Fruit fly (Drosophila melanogaster) whole organism, embryonic: Measurements from ENCODE around the gene CG43450.

Source experiments
- Aef1 ChIP-seq: fragments of 200-800 bp; sonication (Bioruptor generic); IDR thresholded peaks from 3 replicates; pipeline ENCODE4 v1.3.6; 2022; ENCODE audit warnings: missing biosample characterization, missing genetic modification characterization
- Atf6 ChIP-seq: fragments of 200-800 bp; sonication (Bioruptor generic); IDR thresholded peaks from 2 replicates; pipeline ENCODE4 v1.3.6; 2022; ENCODE audit warnings: missing biosample characterization, missing genetic modification characterization
- Awh ChIP-seq: fragments of 200-800 bp; sonication (Bioruptor generic); IDR thresholded peaks from 2 replicates; pipeline ENCODE4, ENCODE4 v1.3.6; 2022; ENCODE audit warnings: missing biosample characterization, missing genetic modification characterization
- CG10565 ChIP-seq: fragments of 200-800 bp; sonication (Bioruptor generic); optimal IDR thresholded peaks from 3 replicates; lab custom pipeline; 2016; ENCODE audit warnings: missing biosample characterization, mild to moderate bottlenecking, missing genetic modification characterization
- CG11093 ChIP-seq: fragments of 200-800 bp; sonication (Bioruptor generic); IDR thresholded peaks from 3 replicates; pipeline ENCODE4 v1.3.6; 2022; ENCODE audit warnings: missing biosample characterization, missing genetic modification characterization
- CG12236 ChIP-seq: fragments of 200-800 bp; sonication (Bioruptor generic); optimal IDR thresholded peaks from 2 replicates; lab custom pipeline; 2016; ENCODE audit warnings: missing biosample characterization, missing genetic modification characterization
- CG14050 ChIP-seq: fragments of 200-800 bp; sonication (Bioruptor generic); IDR thresholded peaks from 3 replicates; pipeline ENCODE4 v1.3.6; 2022; ENCODE audit warnings: missing biosample characterization, missing genetic modification characterization
- CG14441 ChIP-seq: fragments of 200-800 bp; sonication (Bioruptor generic); IDR thresholded peaks from 2 replicates; pipeline ENCODE4 v1.3.6; 2022; ENCODE audit warnings: missing biosample characterization, missing genetic modification characterization
- CG14710 ChIP-seq: fragments of 200-800 bp; sonication (Bioruptor generic); optimal IDR thresholded peaks from 3 replicates; lab custom pipeline; 2019; ENCODE audit warnings: missing biosample characterization, mild to moderate bottlenecking, missing genetic modification characterization, moderate library complexity
- CG15011 ChIP-seq: fragments of 200-800 bp; sonication (Bioruptor generic); optimal IDR thresholded peaks from 3 replicates; lab custom pipeline; 2018; ENCODE audit warnings: missing biosample characterization, mild to moderate bottlenecking, missing genetic modification characterization
- CG15073 ChIP-seq: fragments of 200-800 bp; sonication (Bioruptor generic); optimal IDR thresholded peaks from 2 replicates; lab custom pipeline; 2016; ENCODE audit warnings: missing biosample characterization, missing genetic modification characterization
- CG15601 ChIP-seq: fragments of 200-800 bp; sonication (Bioruptor generic); optimal IDR thresholded peaks from 3 replicates; lab custom pipeline; 2019; ENCODE audit warnings: missing biosample characterization, mild to moderate bottlenecking, missing genetic modification characterization, moderate library complexity
- CG30431 ChIP-seq: fragments of 200-800 bp; sonication (Bioruptor generic); optimal IDR thresholded peaks from 2 replicates; lab custom pipeline; 2017; ENCODE audit warnings: missing biosample characterization, missing genetic modification characterization
- CG4282 ChIP-seq: fragments of 200-800 bp; sonication (Bioruptor generic); optimal IDR thresholded peaks from 2 replicates; lab custom pipeline; 2016; ENCODE audit warnings: missing biosample characterization, missing genetic modification characterization
- CG4404 ChIP-seq: fragments of 200-800 bp; sonication (Bioruptor generic); IDR thresholded peaks from 2 replicates; pipeline ENCODE4 v1.3.6; 2022; ENCODE audit warnings: missing biosample characterization, missing genetic modification characterization
- CG4820 ChIP-seq: fragments of 200-800 bp; sonication (Bioruptor generic); optimal IDR thresholded peaks from 3 replicates; lab custom pipeline; 2016; ENCODE audit warnings: missing biosample characterization, missing genetic modification characterization
- CG7357 ChIP-seq: fragments of 200-800 bp; sonication (Bioruptor generic); IDR thresholded peaks from 3 replicates; pipeline ENCODE4 v1.3.6; 2022; ENCODE audit warnings: missing biosample characterization, missing genetic modification characterization
- CG7556 ChIP-seq: fragments of 200-800 bp; sonication (Bioruptor generic); optimal IDR thresholded peaks from 2 replicates; lab custom pipeline; 2017; ENCODE audit warnings: missing biosample characterization, mild to moderate bottlenecking, missing genetic modification characterization
- CG7963 ChIP-seq: fragments of 200-800 bp; sonication (Bioruptor generic); IDR thresholded peaks from 3 replicates; pipeline ENCODE4 v1.3.6; 2022; ENCODE audit warnings: missing biosample characterization, missing genetic modification characterization; ENCODE audit not compliant: partially characterized antibody
- CG8388 ChIP-seq: fragments of 200-800 bp; sonication (Bioruptor generic); optimal IDR thresholded peaks from 2 replicates; lab custom pipeline; 2019; ENCODE audit warnings: missing biosample characterization, mild to moderate bottlenecking, missing genetic modification characterization, moderate library complexity
- CG8924 ChIP-seq: fragments of 200-800 bp; optimal IDR thresholded peaks from 3 replicates; lab custom pipeline; 2019; ENCODE audit warnings: missing biosample characterization, mild to moderate bottlenecking, missing genetic modification characterization, moderate library complexity
- CG9215 ChIP-seq: fragments of 200-800 bp; sonication (Bioruptor generic); IDR thresholded peaks from 2 replicates; pipeline ENCODE4 v1.3.6; 2022; ENCODE audit warnings: missing biosample characterization, missing genetic modification characterization
- CTCF ChIP-seq: fragments of 200-800 bp; sonication (Bioruptor generic); optimal IDR thresholded peaks from 2 replicates; lab custom pipeline; 2017; ENCODE audit warnings: missing biosample characterization, mild to moderate bottlenecking, missing genetic modification characterization, moderate library complexity
- CkIIα-i1 ChIP-seq: fragments of 200-800 bp; sonication (Bioruptor generic); IDR thresholded peaks from 2 replicates; pipeline ENCODE4 v1.3.6; 2022; ENCODE audit warnings: missing biosample characterization, missing genetic modification characterization
- Dek ChIP-seq: fragments of 200-800 bp; sonication (Bioruptor generic); optimal IDR thresholded peaks from 3 replicates; lab custom pipeline; 2019; ENCODE audit warnings: missing biosample characterization, mild to moderate bottlenecking, missing genetic modification characterization, moderate library complexity
- Dref ChIP-seq: fragments of 200-800 bp; sonication (Bioruptor generic); IDR thresholded peaks from 2 replicates; pipeline ENCODE4 v1.3.6; 2022; ENCODE audit warnings: missing biosample characterization, missing genetic modification characterization
- Fer1 ChIP-seq: fragments of 200-800 bp; sonication (Bioruptor generic); optimal IDR thresholded peaks from 2 replicates; lab custom pipeline; 2017; ENCODE audit warnings: missing biosample characterization, mild to moderate bottlenecking, missing genetic modification characterization
- HHEX ChIP-seq: fragments of 200-800 bp; sonication (Bioruptor generic); optimal IDR thresholded peaks from 3 replicates; lab custom pipeline; 2017; ENCODE audit warnings: missing biosample characterization, mild to moderate bottlenecking, missing genetic modification characterization, missing genetic modification reagents
- Hmx ChIP-seq: fragments of 200-800 bp; sonication (Bioruptor generic); optimal IDR thresholded peaks from 2 replicates; lab custom pipeline; 2016; ENCODE audit warnings: missing biosample characterization, missing genetic modification characterization
- Med ChIP-seq: fragments of 200-800 bp; sonication (Bioruptor generic); peaks from one replicate; lab custom pipeline; 2016; ENCODE audit warnings: missing biosample characterization, missing genetic modification characterization, mild to moderate bottlenecking, inconsistent platforms, moderate library complexity
- Neu2 ChIP-seq: fragments of 200-800 bp; sonication (Bioruptor generic); optimal IDR thresholded peaks from 3 replicates; lab custom pipeline; 2016; ENCODE audit warnings: missing biosample characterization, missing genetic modification characterization, borderline replicate concordance
- Xbp1 ChIP-seq: fragments of 200-800 bp; sonication (Bioruptor generic); optimal IDR thresholded peaks from 3 replicates; lab custom pipeline; 2016; ENCODE audit warnings: missing biosample characterization, mild to moderate bottlenecking, missing genetic modification characterization
- bbx ChIP-seq: fragments of 200-800 bp; sonication (Bioruptor generic); IDR thresholded peaks from 2 replicates; pipeline ENCODE4 v1.3.6; 2022; ENCODE audit warnings: missing biosample characterization, missing genetic modification characterization; ENCODE audit not compliant: partially characterized antibody
- bowl ChIP-seq: fragments of 200-800 bp; sonication (Bioruptor generic); IDR thresholded peaks from 2 replicates; pipeline ENCODE4 v1.3.6; 2022; ENCODE audit warnings: missing biosample characterization, missing genetic modification characterization
- br ChIP-seq: fragments of >200 bp; optimal IDR thresholded peaks from 2 replicates; lab custom pipeline; 2017
- chm ChIP-seq: fragments of 200-800 bp; sonication (Bioruptor generic); IDR thresholded peaks from 2 replicates; pipeline ENCODE4 v1.3.6; 2022; ENCODE audit warnings: missing biosample characterization, missing genetic modification characterization
- fd102C ChIP-seq: fragments of 200-800 bp; sonication (Bioruptor generic); optimal IDR thresholded peaks from 2 replicates; lab custom pipeline; 2018; ENCODE audit warnings: missing biosample characterization, mild to moderate bottlenecking, missing genetic modification characterization, moderate library complexity
- gcm ChIP-seq: fragments of 200-800 bp; sonication (Bioruptor generic); optimal IDR thresholded peaks from 2 replicates; lab custom pipeline; 2019; ENCODE audit warnings: missing biosample characterization, mild to moderate bottlenecking, missing genetic modification characterization, moderate library complexity
- gem ChIP-seq: fragments of 200-800 bp; sonication (Bioruptor generic); optimal IDR thresholded peaks from 2 replicates; lab custom pipeline; 2019; ENCODE audit warnings: missing biosample characterization, mild to moderate bottlenecking, missing genetic modification characterization, moderate library complexity
- gro ChIP-seq: fragments of 200-800 bp; sonication (Bioruptor generic); optimal IDR thresholded peaks from 2 replicates; lab custom pipeline; 2016; ENCODE audit warnings: missing biosample characterization, missing genetic modification characterization
- hb ChIP-seq: fragments of 200-800 bp; sonication (Bioruptor generic); IDR thresholded peaks from 3 replicates; pipeline ENCODE4 v1.3.6; 2022; ENCODE audit warnings: missing biosample characterization, missing genetic modification characterization; ENCODE audit not compliant: partially characterized antibody
- hth ChIP-seq: fragments of >200 bp; optimal IDR thresholded peaks from 2 replicates; lab custom pipeline; 2017; ENCODE audit warnings: inconsistent platforms
- jumu ChIP-seq: fragments of 200-800 bp; sonication (Bioruptor generic); optimal IDR thresholded peaks from 3 replicates; lab custom pipeline; 2016; ENCODE audit warnings: missing biosample characterization, missing genetic modification characterization
- lola ChIP-seq, 3 experiments: fragments of >200 bp in 2 of 3; fragments of 200-800 bp in 1 of 3; sonication (Bioruptor generic) in 1 of 3; optimal IDR thresholded peaks; 2 replicates each; lab custom pipeline; 2017 to 2019; ENCODE audit warnings: missing biosample characterization in 3 of 3, missing genetic modification characterization in 3 of 3, mild to moderate bottlenecking in 1 of 3, moderate library complexity in 1 of 3
- row ChIP-seq: fragments of 200-800 bp; sonication (Bioruptor generic); IDR thresholded peaks from 3 replicates; pipeline ENCODE4 v1.3.6; 2022; ENCODE audit warnings: missing biosample characterization, missing genetic modification characterization
- sd ChIP-seq: fragments of 200-800 bp; sonication (Bioruptor generic); optimal IDR thresholded peaks from 3 replicates; lab custom pipeline; 2018; ENCODE audit warnings: missing biosample characterization, mild to moderate bottlenecking, missing genetic modification characterization, moderate library complexity
- tna ChIP-seq: fragments of 200-800 bp; sonication (Bioruptor generic); IDR thresholded peaks from 2 replicates; pipeline ENCODE4 v1.3.6; 2022; ENCODE audit warnings: missing biosample characterization, missing genetic modification characterization; ENCODE audit not compliant: partially characterized antibody
- trem ChIP-seq: fragments of 200-800 bp; optimal IDR thresholded peaks from 3 replicates; lab custom pipeline; 2019; ENCODE audit warnings: missing biosample characterization, mild to moderate bottlenecking, missing genetic modification characterization, moderate library complexity
- usp ChIP-seq: fragments of >200 bp; optimal IDR thresholded peaks from 2 replicates; lab custom pipeline; 2017; ENCODE audit warnings: missing biosample characterization, missing genetic modification characterization
- zen ChIP-seq: fragments of 200-800 bp; sonication (Bioruptor generic); optimal IDR thresholded peaks from 3 replicates; lab custom pipeline; 2018; ENCODE audit warnings: missing biosample characterization, mild to moderate bottlenecking, missing genetic modification characterization, moderate library complexity
- zfh2 ChIP-seq: fragments of 200-800 bp; sonication (Bioruptor generic); optimal IDR thresholded peaks from 2 replicates; lab custom pipeline; 2016; ENCODE audit warnings: missing biosample characterization, missing genetic modification characterization

CG43450 gene

dm6 chr3R:12221366-12221916 lies 26.3 kb downstream of the CG43450 start, which contains the start of gene CG4860 (continued):
- TF ChIP-seq CG8924 (tag; lab: Kevin White, UChicago) (peak; percentile 85), zfh2 (GFP tag; lab: Kevin White, UChicago) (peak; percentile 93), CkIIα-i1 (GFP tag; lab: Robert Waterston, UW) (no peak), Hmx (peak; percentile 80), Xbp1 (peak; percentile 92), CG10565 (GFP tag; lab: Kevin White, UChicago) (peak; percentile 23), hb (GFP tag; lab: Robert Waterston, UW) (no peak), lola (GFP tag; optimal IDR thresholded peaks at IDR 0.05; lab: Kevin White, UChicago) (peak in 1 of 3 experiments; percentile 71), CG14710 (tag; lab: Kevin White, UChicago) (peak; percentile 61), usp (GFP tag; lab: Kevin White, UChicago) (no peak), Awh (peak; percentile 69; the same call in 1 of the 2 replicates), jumu (GFP tag; lab: Kevin White, UChicago) (peak; percentile 85), gro (no peak), CG4282 (GFP tag; lab: Kevin White, UChicago) (peak; percentile 49), CG4404 (GFP tag; lab: Robert Waterston, UW) (0 out of 2 replicates have a peak, but pooled peaks have one; percentile 35), Fer1 (GFP tag; lab: Kevin White, UChicago) (no peak), CG14441 (GFP tag; lab: Robert Waterston, UW) (peak; percentile 89), sd (no peak), Neu2 (GFP tag; lab: Kevin White, UChicago) (no peak), HHEX (GFP tag; lab: Kevin White, UChicago) (peak; percentile 86), CG8388 (GFP tag; lab: Kevin White, UChicago) (peak; percentile 82), gem (tag; lab: Kevin White, UChicago) (peak; percentile 95), CG15073 (GFP tag; lab: Kevin White, UChicago) (peak; percentile 1), hth (lab: Kevin White, UChicago) (no peak), CG7357 (GFP tag; lab: Robert Waterston, UW) (peak; percentile 71), CG15011 (GFP tag; lab: Kevin White, UChicago) (peak; percentile 63), CG11093 (peak; percentile 53; the same call in 1 of the 3 replicates), Atf6 (peak; percentile 89), Aef1 (GFP tag; lab: Robert Waterston, UW) (peak; percentile 82), trem (peak; percentile 13), chm (GFP tag; lab: Robert Waterston, UW) (0 out of 2 replicates have a peak, but pooled peaks have one; percentile 23), Med (peak; percentile 98), Dek (tag; lab: Kevin White, UChicago) (peak; percentile 90), fd102C (GFP tag; lab: Kevin White, UChicago) (no peak), zen (peak; percentile 26), CG15601 (tag; lab: Kevin White, UChicago) (peak; percentile 78), CG7963 (GFP tag; lab: Robert Waterston, UW) (no peak), CG12236 (GFP tag; lab: Kevin White, UChicago) (peak; percentile 65), CG7556 (peak; percentile 91), row (peak; percentile 90), br (lab: Kevin White, UChicago) (no peak), CG14050 (GFP tag; lab: Robert Waterston, UW) (peak; percentile 75), bowl (GFP tag; lab: Robert Waterston, UW) (peak; percentile 24; the same call in 1 of the 2 replicates), CG30431 (GFP tag; lab: Kevin White, UChicago) (peak; percentile 63), gcm (peak; percentile 81), Dref (GFP tag; lab: Robert Waterston, UW) (peak; percentile 39; the same call in 1 of the 2 replicates), bbx (GFP tag; lab: Robert Waterston, UW) (0 out of 2 replicates have a peak, but pooled peaks have one; percentile 20), CG4820 (peak; percentile 80), CTCF (GFP tag; lab: Kevin White, UChicago) (no peak), tna (GFP tag; lab: Robert Waterston, UW) (no peak), CG9215 (peak; percentile 84)
